Worm (Caenorhabditis elegans) whole organism, L4 larva: Measurements from ENCODE around the gene tsp-13.

Source experiments
- T26A8.4 ChIP-seq: fragments of 200-800 bp; sonication (Bioruptor generic); IDR thresholded peaks from 2 replicates; pipeline ENCODE4 v1.3.6; 2022; ENCODE audit warnings: missing genetic modification characterization, missing compliant biosample characterization
- ZK546.5 ChIP-seq, 2 experiments: sonication (generic microtip); optimal IDR thresholded peaks; 2 replicates each; lab custom pipeline; 2017; ENCODE audit warnings: missing biosample characterization in 2 of 2, missing genetic modification characterization in 2 of 2
- ama-1 ChIP-seq: fragments of 150-350 bp; optimal IDR thresholded peaks from 2 replicates; lab custom pipeline; 2014; ENCODE audit warnings: inconsistent platforms, mixed read lengths
- ceh-82 ChIP-seq: sonication (generic microtip); optimal IDR thresholded peaks from 2 replicates; lab custom pipeline; 2017; ENCODE audit warnings: missing biosample characterization, missing genetic modification characterization
- cey-2 ChIP-seq: sonication (generic microtip); optimal IDR thresholded peaks from 3 replicates; lab custom pipeline; 2017; ENCODE audit warnings: missing genetic modification characterization, mild to moderate bottlenecking, missing compliant biosample characterization, antibody characterized with exemption, borderline replicate concordance; ENCODE audit not compliant: insufficient read depth
- daf-8 ChIP-seq: fragments of 200-800 bp; sonication (Bioruptor generic); IDR thresholded peaks from 2 replicates; pipeline ENCODE4 v1.3.6; 2022; ENCODE audit warnings: missing genetic modification characterization, missing compliant biosample characterization
- egl-27 ChIP-seq: sonication (generic microtip); optimal IDR thresholded peaks from 3 replicates; lab custom pipeline; 2017; ENCODE audit warnings: missing biosample characterization, missing genetic modification reagents, missing genetic modification characterization
- fkh-10 ChIP-seq: fragments of 150-350 bp; optimal IDR thresholded peaks from 2 replicates; lab custom pipeline; 2014; ENCODE audit warnings: missing biosample characterization, missing genetic modification reagents, missing genetic modification characterization
- lin-13 ChIP-seq: fragments of 150-350 bp; optimal IDR thresholded peaks from 2 replicates; lab custom pipeline; 2014; ENCODE audit warnings: missing biosample characterization, missing genetic modification reagents, missing genetic modification characterization

ce11 chrV:19125812-19126211, 28.1 kb upstream of the tsp-13 start:
- TF ChIP-seq ama-1 (lab: Kevin White, UChicago) (no peak), ceh-82 (tag; lab: Kevin White, UChicago) (no peak), lin-13 (GFP tag; lab: Kevin White, UChicago) (peak; percentile 50), fkh-10 (GFP tag; lab: Kevin White, UChicago) (no peak), T26A8.4 (GFP tag; lab: Robert Waterston, UW) (no peak), ZK546.5 (tag; optimal IDR thresholded peaks at IDR 0.05; lab: Kevin White, UChicago) (no peak), cey-2 (tag; lab: Kevin White, UChicago) (no peak), daf-8 (GFP tag; lab: Robert Waterston, UW) (no peak), egl-27 (tag; lab: Kevin White, UChicago) (no peak)
